Fruit fly (Drosophila melanogaster): ENCODE measurements around the gene CG44085.

dm6 chr2L:13215010-13215409 is 45.8 kb upstream of the CG44085 start, which contains the start of gene kek4:
- TF ChIP-seq CG10348 (GFP tag; IDR thresholded peaks at IDR 0.05) (no peak), CG15710 (tag; optimal IDR thresholded peaks at IDR 0.05) (no peak), Pif1A (GFP tag; optimal IDR thresholded peaks at IDR 0.05) (no peak), CG8159 (tag; optimal IDR thresholded peaks at IDR 0.05) (no peak), CG13204 (GFP tag; optimal IDR thresholded peaks at IDR 0.05) (no peak), fd96Ca (GFP tag; IDR thresholded peaks at IDR 0.05) (no peak)
